Fruit fly (Drosophila melanogaster) whole organism, embryonic: ENCODE results near the gene Taf10.
A peak's percentile ranks its signal among the peaks of the same experiment; 100 is the strongest.

Experiments
- Atf-2 ChIP-seq: fragments of 200-800 bp; sonication (Bioruptor generic); optimal IDR thresholded peaks from 2 replicates; lab custom pipeline; 2016; ENCODE audit warnings: missing biosample characterization, missing genetic modification characterization
- Blimp-1 ChIP-seq: fragments of 200-800 bp; sonication (Bioruptor generic); optimal IDR thresholded peaks from 3 replicates; lab custom pipeline; 2018; ENCODE audit warnings: missing biosample characterization, missing genetic modification characterization, mild to moderate bottlenecking, moderate library complexity, missing genetic modification reagents
- CG10147 ChIP-seq: fragments of 200-800 bp; sonication (Bioruptor generic); optimal IDR thresholded peaks from 2 replicates; lab custom pipeline; 2019; ENCODE audit warnings: missing biosample characterization, mild to moderate bottlenecking, missing genetic modification characterization, moderate library complexity
- CG10431 ChIP-seq: fragments of 200-800 bp; sonication (Bioruptor generic); optimal IDR thresholded peaks from 3 replicates; lab custom pipeline; 2018; ENCODE audit warnings: missing biosample characterization, mild to moderate bottlenecking, missing genetic modification characterization
- CG10462 ChIP-seq: fragments of 200-800 bp; sonication (Bioruptor generic); optimal IDR thresholded peaks from 2 replicates; lab custom pipeline; 2016; ENCODE audit warnings: missing biosample characterization, missing genetic modification characterization
- CG10565 ChIP-seq: fragments of 200-800 bp; sonication (Bioruptor generic); optimal IDR thresholded peaks from 3 replicates; lab custom pipeline; 2016; ENCODE audit warnings: missing biosample characterization, mild to moderate bottlenecking, missing genetic modification characterization
- CG11504 ChIP-seq: fragments of 200-800 bp; sonication (Bioruptor generic); optimal IDR thresholded peaks from 3 replicates; lab custom pipeline; 2019; ENCODE audit warnings: missing biosample characterization, mild to moderate bottlenecking, missing genetic modification characterization, moderate library complexity
- CG12659 ChIP-seq: fragments of 200-800 bp; sonication (Bioruptor generic); optimal IDR thresholded peaks from 3 replicates; lab custom pipeline; 2017; ENCODE audit warnings: mild to moderate bottlenecking, missing biosample characterization, missing genetic modification reagents, missing genetic modification characterization
- CG13424 ChIP-seq: fragments of 200-800 bp; sonication (Bioruptor generic); optimal IDR thresholded peaks from 2 replicates; lab custom pipeline; 2019; ENCODE audit warnings: missing biosample characterization, mild to moderate bottlenecking, missing genetic modification characterization, moderate library complexity
- CG13775 ChIP-seq: fragments of 200-800 bp; sonication (Bioruptor generic); optimal IDR thresholded peaks from 3 replicates; lab custom pipeline; 2017; ENCODE audit warnings: missing biosample characterization, mild to moderate bottlenecking, missing genetic modification characterization
- CG14860 ChIP-seq: fragments of 200-800 bp; sonication (Bioruptor generic); IDR thresholded peaks from 3 replicates; pipeline ENCODE4 v1.3.6; 2022; ENCODE audit warnings: missing biosample characterization, missing genetic modification characterization; ENCODE audit not compliant: partially characterized antibody
- CG15479 ChIP-seq: fragments of 200-800 bp; sonication (Bioruptor generic); optimal IDR thresholded peaks from 3 replicates; lab custom pipeline; 2019; ENCODE audit warnings: missing biosample characterization, mild to moderate bottlenecking, missing genetic modification characterization, moderate library complexity
- CG17829 ChIP-seq: fragments of 200-800 bp; optimal IDR thresholded peaks from 2 replicates; lab custom pipeline; 2019; ENCODE audit warnings: missing biosample characterization, mild to moderate bottlenecking, missing genetic modification characterization, moderate library complexity
- CG18476 ChIP-seq: fragments of 200-800 bp; sonication (Bioruptor generic); optimal IDR thresholded peaks from 2 replicates; lab custom pipeline; 2016; ENCODE audit warnings: missing biosample characterization, mild to moderate bottlenecking, missing genetic modification characterization
- CG3407 ChIP-seq: fragments of 200-800 bp; sonication (Bioruptor generic); optimal IDR thresholded peaks from 2 replicates; lab custom pipeline; 2018; ENCODE audit warnings: missing biosample characterization, mild to moderate bottlenecking, missing genetic modification characterization
- CG4328 ChIP-seq: fragments of 200-800 bp; sonication (Bioruptor generic); optimal IDR thresholded peaks from 3 replicates; lab custom pipeline; 2017; ENCODE audit warnings: missing biosample characterization, missing genetic modification reagents, missing genetic modification characterization
- CG43689 ChIP-seq: fragments of 200-800 bp; sonication (Bioruptor generic); IDR thresholded peaks from 2 replicates; pipeline ENCODE4 v1.3.6; 2022; ENCODE audit warnings: missing biosample characterization, missing genetic modification characterization
- CG4404 ChIP-seq: fragments of 200-800 bp; sonication (Bioruptor generic); IDR thresholded peaks from 2 replicates; pipeline ENCODE4 v1.3.6; 2022; ENCODE audit warnings: missing biosample characterization, missing genetic modification characterization
- CG4854 ChIP-seq: fragments of 200-800 bp; sonication (Bioruptor generic); optimal IDR thresholded peaks from 2 replicates; lab custom pipeline; 2016; ENCODE audit warnings: missing biosample characterization, missing genetic modification characterization, inconsistent platforms
- CG6254 ChIP-seq: fragments of 200-800 bp; sonication (Bioruptor generic); optimal IDR thresholded peaks from 3 replicates; lab custom pipeline; 2017; ENCODE audit warnings: mild to moderate bottlenecking, missing biosample characterization, missing genetic modification reagents, missing genetic modification characterization
- CG6654 ChIP-seq: fragments of 200-800 bp; sonication (Bioruptor generic); optimal IDR thresholded peaks from 2 replicates; lab custom pipeline; 2017; ENCODE audit warnings: missing biosample characterization, mild to moderate bottlenecking, missing genetic modification characterization
- CG7928 ChIP-seq: fragments of 200-800 bp; sonication (Bioruptor generic); optimal IDR thresholded peaks from 2 replicates; lab custom pipeline; 2017; ENCODE audit warnings: missing biosample characterization, mild to moderate bottlenecking, missing genetic modification characterization
- CG9437 ChIP-seq: fragments of 200-800 bp; sonication (Bioruptor generic); optimal IDR thresholded peaks from 2 replicates; lab custom pipeline; 2018; ENCODE audit warnings: missing biosample characterization, mild to moderate bottlenecking, missing genetic modification characterization
- CrebB ChIP-seq: fragments of 200-800 bp; sonication (Bioruptor generic); optimal IDR thresholded peaks from 3 replicates; lab custom pipeline; 2018; ENCODE audit warnings: missing biosample characterization, mild to moderate bottlenecking, missing genetic modification characterization
- Dp ChIP-seq: fragments of 200-800 bp; sonication (Bioruptor generic); optimal IDR thresholded peaks from 2 replicates; lab custom pipeline; 2018; ENCODE audit warnings: missing biosample characterization, mild to moderate bottlenecking, missing genetic modification characterization, moderate library complexity
- Ets65A ChIP-seq: fragments of 200-800 bp; sonication (Bioruptor generic); peaks from one replicate; lab custom pipeline; 2016; ENCODE audit warnings: missing biosample characterization, missing genetic modification characterization
- Gug ChIP-seq: fragments of 200-800 bp; sonication (Bioruptor generic); IDR thresholded peaks from 4 replicates; pipeline ENCODE4 v1.3.6; 2022; ENCODE audit warnings: missing biosample characterization, missing genetic modification characterization
- HLHmδ ChIP-seq: fragments of 200-800 bp; sonication (Bioruptor generic); optimal IDR thresholded peaks from 2 replicates; lab custom pipeline; 2018; ENCODE audit warnings: missing biosample characterization, mild to moderate bottlenecking, missing genetic modification characterization, moderate library complexity
- Hand ChIP-seq: fragments of 200-800 bp; sonication (Bioruptor generic); optimal IDR thresholded peaks from 2 replicates; lab custom pipeline; 2017; ENCODE audit warnings: mild to moderate bottlenecking, missing biosample characterization, missing genetic modification reagents, missing genetic modification characterization
- Hmr ChIP-seq: fragments of 200-800 bp; sonication (Bioruptor generic); optimal IDR thresholded peaks from 3 replicates; lab custom pipeline; 2017; ENCODE audit warnings: mild to moderate bottlenecking, missing biosample characterization, missing genetic modification reagents, missing genetic modification characterization
- Med ChIP-seq: fragments of 200-800 bp; sonication (Bioruptor generic); peaks from one replicate; lab custom pipeline; 2016; ENCODE audit warnings: missing biosample characterization, missing genetic modification characterization, mild to moderate bottlenecking, inconsistent platforms, moderate library complexity
- Myb ChIP-seq: fragments of 200-800 bp; sonication (Bioruptor generic); optimal IDR thresholded peaks from 2 replicates; lab custom pipeline; 2016; ENCODE audit warnings: missing biosample characterization, missing genetic modification characterization
- Nf-YB ChIP-seq: fragments of 200-800 bp; sonication (Bioruptor generic); optimal IDR thresholded peaks from 3 replicates; lab custom pipeline; 2019; ENCODE audit warnings: missing biosample characterization, mild to moderate bottlenecking, missing genetic modification characterization, moderate library complexity
- Side ChIP-seq: fragments of 200-800 bp; sonication (Bioruptor generic); optimal IDR thresholded peaks from 2 replicates; lab custom pipeline; 2016; ENCODE audit warnings: missing biosample characterization, missing genetic modification characterization
- Sin3A ChIP-seq: fragments of >200 bp; optimal IDR thresholded peaks from 2 replicates; lab custom pipeline; 2018
- Sox100B ChIP-seq: fragments of 200-800 bp; sonication (Bioruptor generic); optimal IDR thresholded peaks from 3 replicates; lab custom pipeline; 2018; ENCODE audit warnings: missing biosample characterization, mild to moderate bottlenecking, missing genetic modification characterization
- Trl ChIP-seq, 3 experiments: fragments of >200 bp in 2 of 3; fragments of 200-800 bp in 1 of 3; sonication (Bioruptor generic) in 1 of 3; optimal IDR thresholded peaks; 2 replicates in 1 of 3; 3 replicates in 2 of 3; lab custom pipeline; 2016 to 2017; ENCODE audit warnings: missing biosample characterization in 1 of 3, missing genetic modification characterization in 1 of 3
- croc ChIP-seq: fragments of 200-800 bp; sonication (Bioruptor generic); conservative IDR thresholded peaks from 3 replicates; pipeline ENCODE4 v1.3.6; 2022; ENCODE audit warnings: missing biosample characterization, missing genetic modification characterization
- ewg ChIP-seq: fragments of 200-800 bp; sonication (Bioruptor generic); optimal IDR thresholded peaks from 3 replicates; lab custom pipeline; 2017; ENCODE audit warnings: mild to moderate bottlenecking, missing biosample characterization, missing genetic modification reagents, missing genetic modification characterization
- exex ChIP-seq: fragments of 200-800 bp; sonication (Bioruptor generic); optimal IDR thresholded peaks from 4 replicates; lab custom pipeline; 2018; ENCODE audit warnings: missing biosample characterization, mild to moderate bottlenecking, missing genetic modification characterization, moderate library complexity
- hth ChIP-seq: fragments of >200 bp; optimal IDR thresholded peaks from 2 replicates; lab custom pipeline; 2017; ENCODE audit warnings: inconsistent platforms
- knrl ChIP-seq: fragments of 200-800 bp; sonication (Bioruptor generic); IDR thresholded peaks from 3 replicates; pipeline ENCODE4 v1.3.6; 2022; ENCODE audit warnings: missing biosample characterization, missing genetic modification characterization; ENCODE audit not compliant: partially characterized antibody
- mam ChIP-seq: fragments of 200-800 bp; sonication (Bioruptor generic); optimal IDR thresholded peaks from 3 replicates; lab custom pipeline; 2016; ENCODE audit warnings: missing biosample characterization, missing genetic modification characterization
- mirr ChIP-seq: fragments of 200-800 bp; sonication (Bioruptor generic); optimal IDR thresholded peaks from 3 replicates; lab custom pipeline; 2018; ENCODE audit warnings: missing biosample characterization, mild to moderate bottlenecking, missing genetic modification characterization
- mld ChIP-seq: fragments of 200-800 bp; sonication (Bioruptor generic); IDR thresholded peaks from 3 replicates; pipeline ENCODE4 v1.3.6; 2022; ENCODE audit warnings: missing biosample characterization, missing genetic modification characterization; ENCODE audit not compliant: partially characterized antibody
- nom ChIP-seq: fragments of 200-800 bp; sonication (Bioruptor generic); optimal IDR thresholded peaks from 2 replicates; lab custom pipeline; 2017; ENCODE audit warnings: missing biosample characterization, missing genetic modification characterization, mild to moderate bottlenecking, moderate library complexity, missing genetic modification reagents
- pzg ChIP-seq: fragments of 200-800 bp; sonication (Bioruptor generic); optimal IDR thresholded peaks from 3 replicates; lab custom pipeline; 2018; ENCODE audit warnings: missing biosample characterization, mild to moderate bottlenecking, missing genetic modification characterization, moderate library complexity
- ranshi ChIP-seq: fragments of 200-800 bp; sonication (Bioruptor generic); IDR thresholded peaks from 2 replicates; pipeline ENCODE4 v1.3.6; 2022; ENCODE audit warnings: missing biosample characterization, missing genetic modification characterization
- slou ChIP-seq: fragments of 200-800 bp; sonication (Bioruptor generic); optimal IDR thresholded peaks from 3 replicates; lab custom pipeline; 2016; ENCODE audit warnings: missing biosample characterization, missing genetic modification characterization

The Taf10 gene

DNA sequence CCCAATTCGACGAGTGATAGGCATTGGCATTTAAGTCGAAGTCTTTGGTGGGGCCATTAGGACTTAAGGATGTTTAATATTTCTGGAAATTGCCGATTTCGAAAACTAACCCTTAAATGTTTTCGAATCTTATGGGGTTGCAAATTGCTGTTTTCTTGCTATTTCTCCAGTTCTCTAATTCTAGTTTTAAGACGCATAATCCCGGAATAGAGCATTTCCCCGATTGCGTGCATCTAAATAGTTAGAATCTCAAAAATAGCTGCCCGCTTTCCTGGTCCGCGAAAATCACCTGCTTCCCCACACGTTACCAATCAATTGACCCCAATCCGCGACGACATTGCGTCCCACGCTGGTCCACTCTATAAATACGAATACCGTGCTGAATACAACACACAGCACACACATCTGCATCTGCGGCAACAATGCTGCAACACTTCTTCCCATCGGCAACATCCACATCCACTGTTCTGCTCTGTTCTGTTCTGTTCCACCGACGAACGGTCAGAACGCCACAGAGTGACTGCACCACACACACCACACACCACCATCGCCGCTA lies 15.7 kb upstream of the Taf10 start, which contains the start of gene Bacc (continued):
- TF ChIP-seq CG4854 (GFP tag; lab: Kevin White, UChicago) (peak; percentile 77), nom (GFP tag; lab: Kevin White, UChicago) (peak; percentile 96), Gug (GFP tag; lab: Robert Waterston, UW) (peak; percentile 65; the same call in 2 of the 4 replicates), mam (GFP tag; lab: Kevin White, UChicago) (peak; percentile 87), exex (tag; lab: Kevin White, UChicago) (no peak), CG13424 (tag; lab: Kevin White, UChicago) (peak; percentile 90), Sin3A (lab: Kevin White, UChicago) (no peak), CG6254 (GFP tag; lab: Kevin White, UChicago) (peak; percentile 72), Trl (optimal IDR thresholded peaks at IDR 0.05; lab: Kevin White, UChicago) (no peak), Trl (GFP tag; optimal IDR thresholded peaks at IDR 0.05; lab: Kevin White, UChicago) (peak; percentile 86), CG10462 (GFP tag; lab: Kevin White, UChicago) (peak; percentile 79), Side (GFP tag; lab: Kevin White, UChicago) (peak; percentile 80), CG18476 (GFP tag; lab: Kevin White, UChicago) (peak; percentile 80), ranshi (GFP tag; lab: Robert Waterston, UW) (no peak), CG10147 (GFP tag; lab: Kevin White, UChicago) (peak; percentile 95), Med (GFP tag; lab: Kevin White, UChicago) (peak; percentile 97), CG13775 (GFP tag; lab: Kevin White, UChicago) (peak; percentile 91), CG12659 (GFP tag; lab: Kevin White, UChicago) (peak; percentile 95), Ets65A (GFP tag; lab: Kevin White, UChicago) (peak; percentile 96), mld (GFP tag; lab: Robert Waterston, UW) (no peak), Blimp-1 (GFP tag; lab: Kevin White, UChicago) (peak; percentile 82), Dp (GFP tag; lab: Kevin White, UChicago) (no peak), CrebB (tag; lab: Kevin White, UChicago) (peak; percentile 71), mirr (peak; percentile 52), Atf-2 (peak; percentile 91), Myb (peak; percentile 83), knrl (GFP tag; lab: Robert Waterston, UW) (no peak), pzg (GFP tag; lab: Kevin White, UChicago) (no peak), CG10431 (GFP tag; lab: Kevin White, UChicago) (peak; percentile 70), CG43689 (no peak), CG17829 (tag; lab: Kevin White, UChicago) (peak; percentile 73), Sox100B (GFP tag; lab: Kevin White, UChicago) (peak; percentile 92), CG6654 (GFP tag; lab: Kevin White, UChicago) (peak; percentile 67), CG11504 (tag; lab: Kevin White, UChicago) (peak; percentile 94), CG4328 (GFP tag; lab: Kevin White, UChicago) (peak; percentile 83), CG9437 (GFP tag; lab: Kevin White, UChicago) (peak; percentile 90), croc (GFP tag; lab: Robert Waterston, UW) (peak; percentile 38; the same call in 2 of the 3 replicates), ewg (GFP tag; lab: Kevin White, UChicago) (peak; percentile 33), CG7928 (peak; percentile 16), CG4404 (GFP tag; lab: Robert Waterston, UW) (no peak), CG15479 (GFP tag; lab: Kevin White, UChicago) (no peak), Hand (peak; percentile 84), Hmr (peak; percentile 94), Nf-YB (GFP tag; lab: Kevin White, UChicago) (peak; percentile 61), HLHmδ (peak; percentile 90), hth (no peak), CG14860 (GFP tag; lab: Robert Waterston, UW) (no peak), CG3407 (GFP tag; lab: Kevin White, UChicago) (peak; percentile 70), slou (GFP tag; lab: Kevin White, UChicago) (peak; percentile 72), CG10565 (GFP tag; lab: Kevin White, UChicago) (peak; percentile 65)
